Fruit fly (Drosophila melanogaster) whole organism, embryonic: ENCODE results near the gene Tsc1.

Experiments used
- Awh ChIP-seq: fragments of 200-800 bp; sonication (Bioruptor generic); IDR thresholded peaks from 2 replicates; pipeline ENCODE4, ENCODE4 v1.3.6; 2022; ENCODE audit warnings: missing biosample characterization, missing genetic modification characterization
- Blimp-1 ChIP-seq: fragments of 200-800 bp; sonication (Bioruptor generic); optimal IDR thresholded peaks from 3 replicates; lab custom pipeline; 2018; ENCODE audit warnings: missing biosample characterization, missing genetic modification characterization, mild to moderate bottlenecking, moderate library complexity, missing genetic modification reagents
- CG10654 ChIP-seq: fragments of 200-800 bp; sonication (Bioruptor generic); optimal IDR thresholded peaks from 2 replicates; lab custom pipeline; 2016; ENCODE audit warnings: missing biosample characterization, missing genetic modification characterization
- CG10979 ChIP-seq: fragments of 200-800 bp; sonication (Bioruptor generic); optimal IDR thresholded peaks from 2 replicates; lab custom pipeline; 2018; ENCODE audit warnings: missing biosample characterization, mild to moderate bottlenecking, missing genetic modification characterization, moderate library complexity
- CG11560 ChIP-seq: fragments of 200-800 bp; sonication (Bioruptor generic); IDR thresholded peaks from 3 replicates; pipeline ENCODE4 v1.3.6; 2022; ENCODE audit warnings: missing biosample characterization, missing genetic modification characterization
- CG11695 ChIP-seq: fragments of 200-800 bp; sonication (Bioruptor generic); IDR thresholded peaks from 3 replicates; pipeline ENCODE4 v1.3.6; 2022; ENCODE audit warnings: missing biosample characterization, missing genetic modification characterization
- CG16813 ChIP-seq: fragments of 200-800 bp; sonication (Bioruptor generic); IDR thresholded peaks from 3 replicates; pipeline ENCODE4 v1.3.6; 2022; ENCODE audit warnings: missing biosample characterization, missing genetic modification characterization; ENCODE audit not compliant: partially characterized antibody
- CG18011 ChIP-seq: fragments of 200-800 bp; sonication (Bioruptor generic); optimal IDR thresholded peaks from 2 replicates; lab custom pipeline; 2017; ENCODE audit warnings: missing biosample characterization, missing genetic modification characterization, mild to moderate bottlenecking, moderate library complexity, missing genotype
- CG30431 ChIP-seq: fragments of 200-800 bp; sonication (Bioruptor generic); optimal IDR thresholded peaks from 2 replicates; lab custom pipeline; 2017; ENCODE audit warnings: missing biosample characterization, missing genetic modification characterization
- CG3163 ChIP-seq: fragments of 200-800 bp; sonication (Bioruptor generic); optimal IDR thresholded peaks from 3 replicates; lab custom pipeline; 2016; ENCODE audit warnings: missing biosample characterization, missing genetic modification characterization
- CG34422 ChIP-seq: fragments of 200-800 bp; sonication (Bioruptor generic); IDR thresholded peaks from 3 replicates; pipeline ENCODE4 v1.3.6; 2022; ENCODE audit warnings: missing biosample characterization, missing genetic modification characterization
- CG4404 ChIP-seq: fragments of 200-800 bp; sonication (Bioruptor generic); IDR thresholded peaks from 2 replicates; pipeline ENCODE4 v1.3.6; 2022; ENCODE audit warnings: missing biosample characterization, missing genetic modification characterization
- CG4424 ChIP-seq: fragments of 200-800 bp; sonication (Bioruptor generic); optimal IDR thresholded peaks from 3 replicates; lab custom pipeline; 2016; ENCODE audit warnings: missing biosample characterization, missing genetic modification characterization
- CG6272 ChIP-seq: fragments of 200-800 bp; sonication (Bioruptor generic); IDR thresholded peaks from 2 replicates; pipeline ENCODE4 v1.3.6; 2022; ENCODE audit warnings: missing biosample characterization, missing genetic modification characterization
- CG7271 ChIP-seq: fragments of 200-800 bp; sonication (Bioruptor generic); optimal IDR thresholded peaks from 2 replicates; lab custom pipeline; 2018; ENCODE audit warnings: missing biosample characterization, mild to moderate bottlenecking, missing genetic modification characterization, moderate library complexity
- CG7786 ChIP-seq: fragments of 200-800 bp; sonication (Bioruptor generic); optimal IDR thresholded peaks from 2 replicates; lab custom pipeline; 2016; ENCODE audit warnings: missing biosample characterization, missing genetic modification characterization
- CG7928 ChIP-seq: fragments of 200-800 bp; sonication (Bioruptor generic); optimal IDR thresholded peaks from 2 replicates; lab custom pipeline; 2017; ENCODE audit warnings: missing biosample characterization, mild to moderate bottlenecking, missing genetic modification characterization
- CG9215 ChIP-seq: fragments of 200-800 bp; sonication (Bioruptor generic); IDR thresholded peaks from 2 replicates; pipeline ENCODE4 v1.3.6; 2022; ENCODE audit warnings: missing biosample characterization, missing genetic modification characterization
- CG9437 ChIP-seq: fragments of 200-800 bp; sonication (Bioruptor generic); optimal IDR thresholded peaks from 2 replicates; lab custom pipeline; 2018; ENCODE audit warnings: missing biosample characterization, mild to moderate bottlenecking, missing genetic modification characterization
- CG9932 ChIP-seq: fragments of 200-800 bp; sonication (Bioruptor generic); IDR thresholded peaks from 2 replicates; pipeline ENCODE4 v1.3.6; 2022; ENCODE audit warnings: missing biosample characterization, missing genetic modification characterization
- D ChIP-seq, 2 experiments: fragments of 200-800 bp in 1 of 2; fragments of >200 bp in 1 of 2; sonication (Bioruptor generic) in 1 of 2; optimal IDR thresholded peaks; 2 replicates in 1 of 2; 3 replicates in 1 of 2; lab custom pipeline; 2017; ENCODE audit warnings: mild to moderate bottlenecking in 1 of 2, missing biosample characterization in 1 of 2, missing genetic modification characterization in 1 of 2, missing genetic modification reagents in 1 of 2
- Doc3 ChIP-seq: fragments of 200-800 bp; sonication (Bioruptor generic); IDR thresholded peaks from 3 replicates; pipeline ENCODE4 v1.3.6; 2022; ENCODE audit warnings: missing biosample characterization, missing genetic modification characterization; ENCODE audit not compliant: partially characterized antibody
- Drgx ChIP-seq: fragments of 200-800 bp; sonication (Bioruptor generic); IDR thresholded peaks from 2 replicates; pipeline ENCODE4 v1.3.6; 2022; ENCODE audit warnings: missing biosample characterization, missing genetic modification characterization
- HLH54F ChIP-seq: fragments of 200-800 bp; sonication (Bioruptor generic); optimal IDR thresholded peaks from 3 replicates; lab custom pipeline; 2016; ENCODE audit warnings: missing biosample characterization, missing genetic modification characterization
- Hr78 ChIP-seq, 2 experiments: fragments of 200-800 bp in 1 of 2; fragments of >200 bp in 1 of 2; sonication (Bioruptor generic) in 1 of 2; optimal IDR thresholded peaks; 2 replicates each; lab custom pipeline; 2017 to 2019; ENCODE audit warnings: missing biosample characterization in 2 of 2, missing genetic modification characterization in 2 of 2, mild to moderate bottlenecking in 1 of 2, moderate library complexity in 1 of 2
- Lim3 ChIP-seq: fragments of 200-800 bp; sonication (Bioruptor generic); IDR thresholded peaks from 2 replicates; pipeline ENCODE4 v1.3.6; 2022; ENCODE audit warnings: missing biosample characterization, missing genetic modification characterization
- MBD-R2 ChIP-seq: fragments of 200-800 bp; sonication (Bioruptor generic); IDR thresholded peaks from 2 replicates; pipeline ENCODE4 v1.3.6; 2022; ENCODE audit warnings: missing biosample characterization, missing genetic modification characterization
- Meics ChIP-seq: fragments of 200-800 bp; sonication (Bioruptor generic); optimal IDR thresholded peaks from 2 replicates; lab custom pipeline; 2017; ENCODE audit warnings: missing biosample characterization, mild to moderate bottlenecking, missing genetic modification characterization
- Ptx1 ChIP-seq: fragments of 200-800 bp; sonication (Bioruptor generic); IDR thresholded peaks from 2 replicates; pipeline ENCODE4 v1.3.6; 2022; ENCODE audit warnings: missing biosample characterization, missing genetic modification characterization
- Scr ChIP-seq: fragments of 200-800 bp; sonication (Bioruptor generic); IDR thresholded peaks from 2 replicates; pipeline ENCODE4 v1.3.6; 2022; ENCODE audit warnings: missing biosample characterization, missing genetic modification characterization; ENCODE audit not compliant: partially characterized antibody
- Side ChIP-seq: fragments of 200-800 bp; sonication (Bioruptor generic); optimal IDR thresholded peaks from 2 replicates; lab custom pipeline; 2016; ENCODE audit warnings: missing biosample characterization, missing genetic modification characterization
- al ChIP-seq: fragments of 200-800 bp; sonication (Bioruptor generic); IDR thresholded peaks from 2 replicates; pipeline ENCODE4 v1.3.6; 2022; ENCODE audit warnings: missing biosample characterization, missing genetic modification characterization
- br ChIP-seq: fragments of >200 bp; optimal IDR thresholded peaks from 2 replicates; lab custom pipeline; 2017
- chm ChIP-seq: fragments of 200-800 bp; sonication (Bioruptor generic); IDR thresholded peaks from 2 replicates; pipeline ENCODE4 v1.3.6; 2022; ENCODE audit warnings: missing biosample characterization, missing genetic modification characterization
- da ChIP-seq: fragments of 200-800 bp; sonication (Bioruptor generic); optimal IDR thresholded peaks from 2 replicates; lab custom pipeline; 2016; ENCODE audit warnings: missing biosample characterization, missing genetic modification characterization
- fd64A ChIP-seq: fragments of 200-800 bp; sonication (Bioruptor generic); optimal IDR thresholded peaks from 3 replicates; lab custom pipeline; 2018; ENCODE audit warnings: missing biosample characterization, mild to moderate bottlenecking, missing genetic modification characterization
- fru ChIP-seq: fragments of >200 bp; optimal IDR thresholded peaks from 2 replicates; lab custom pipeline; 2017
- gsb ChIP-seq: fragments of 200-800 bp; sonication (Bioruptor generic); IDR thresholded peaks from 2 replicates; pipeline ENCODE4 v1.3.6; 2022; ENCODE audit warnings: missing biosample characterization, missing genetic modification characterization
- hbn ChIP-seq: fragments of 200-800 bp; sonication (Bioruptor generic); IDR thresholded peaks from 2 replicates; pipeline ENCODE4 v1.3.6; 2022; ENCODE audit warnings: missing biosample characterization, missing genetic modification characterization; ENCODE audit not compliant: partially characterized antibody
- jumu ChIP-seq: fragments of 200-800 bp; sonication (Bioruptor generic); optimal IDR thresholded peaks from 3 replicates; lab custom pipeline; 2016; ENCODE audit warnings: missing biosample characterization, missing genetic modification characterization
- kni ChIP-seq: fragments of 200-800 bp; sonication (Bioruptor generic); optimal IDR thresholded peaks from 3 replicates; lab custom pipeline; 2017; ENCODE audit warnings: mild to moderate bottlenecking, missing biosample characterization, missing genetic modification reagents, missing genetic modification characterization
- knrl ChIP-seq: fragments of 200-800 bp; sonication (Bioruptor generic); IDR thresholded peaks from 3 replicates; pipeline ENCODE4 v1.3.6; 2022; ENCODE audit warnings: missing biosample characterization, missing genetic modification characterization; ENCODE audit not compliant: partially characterized antibody
- lola ChIP-seq, 3 experiments: fragments of >200 bp in 2 of 3; fragments of 200-800 bp in 1 of 3; sonication (Bioruptor generic) in 1 of 3; optimal IDR thresholded peaks; 2 replicates each; lab custom pipeline; 2017 to 2019; ENCODE audit warnings: missing biosample characterization in 3 of 3, missing genetic modification characterization in 3 of 3, mild to moderate bottlenecking in 1 of 3, moderate library complexity in 1 of 3
- nau ChIP-seq: fragments of 200-800 bp; sonication (Bioruptor generic); optimal IDR thresholded peaks from 3 replicates; lab custom pipeline; 2017; ENCODE audit warnings: missing biosample characterization, mild to moderate bottlenecking, missing genetic modification characterization, missing genetic modification reagents
- pfk ChIP-seq: fragments of 200-800 bp; sonication (Bioruptor generic); optimal IDR thresholded peaks from 2 replicates; lab custom pipeline; 2018; ENCODE audit warnings: missing biosample characterization, mild to moderate bottlenecking, missing genetic modification characterization, moderate library complexity
- scrt ChIP-seq: fragments of 200-800 bp; sonication (Bioruptor generic); optimal IDR thresholded peaks from 2 replicates; lab custom pipeline; 2018; ENCODE audit warnings: missing biosample characterization, mild to moderate bottlenecking, missing genetic modification characterization, moderate library complexity
- sisA ChIP-seq: fragments of 200-800 bp; sonication (Bioruptor generic); IDR thresholded peaks from 2 replicates; pipeline ENCODE4 v1.3.6; 2022; ENCODE audit warnings: missing biosample characterization, missing genetic modification characterization
- sna ChIP-seq: fragments of 200-800 bp; sonication (Bioruptor generic); IDR thresholded peaks from 2 replicates; pipeline ENCODE4 v1.3.6; 2022; ENCODE audit warnings: missing biosample characterization, missing genetic modification characterization; ENCODE audit not compliant: partially characterized antibody
- wdn ChIP-seq: fragments of 200-800 bp; sonication (Bioruptor generic); IDR thresholded peaks from 2 replicates; pipeline ENCODE4 v1.3.6; 2022; ENCODE audit warnings: missing biosample characterization, missing genetic modification characterization

Tsc1 gene

DNA sequence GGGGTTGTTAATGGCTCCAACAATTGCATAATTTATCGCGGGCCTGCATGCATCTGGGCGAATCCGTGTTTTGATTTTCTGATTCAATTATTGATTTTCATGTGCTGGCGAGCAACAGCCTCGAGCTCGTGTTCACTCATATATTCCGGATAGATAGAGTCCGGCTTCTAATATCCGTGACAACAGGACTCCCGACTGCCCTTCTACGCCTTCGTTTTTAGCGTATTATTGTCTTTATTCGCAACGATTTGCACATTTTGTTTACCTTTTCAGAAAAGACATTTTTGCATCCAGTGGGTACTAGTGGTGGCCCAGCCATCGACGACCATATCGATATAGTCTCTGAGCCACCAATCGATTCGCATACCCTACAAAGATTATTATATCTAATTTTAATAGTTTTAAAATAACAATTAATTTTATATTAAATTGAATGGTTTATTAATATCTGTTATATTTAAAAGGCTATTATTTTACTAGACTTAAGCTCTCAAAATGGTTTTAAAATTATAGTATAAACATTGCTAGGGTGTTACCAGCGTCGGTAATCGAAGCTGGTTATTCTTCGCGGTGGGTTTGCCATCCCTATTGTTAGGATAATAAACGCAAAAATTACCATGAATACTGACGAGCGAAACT is 31.2 kb downstream of the Tsc1 start, which contains the start of the genes Myo95E and TBC1d7 (continued):
- TF ChIP-seq CG7271 (peak; percentile 60), chm (peak; percentile 82), CG3163 (GFP tag; lab: Kevin White, UChicago) (no peak), CG7786 (GFP tag; lab: Kevin White, UChicago) (peak; percentile 15), HLH54F (GFP tag; lab: Kevin White, UChicago) (peak; percentile 33), Ptx1 (GFP tag; lab: Robert Waterston, UW) (peak; percentile 98), CG11695 (GFP tag; lab: Robert Waterston, UW) (peak; percentile 93), CG30431 (GFP tag; lab: Kevin White, UChicago) (peak; percentile 75), D (optimal IDR thresholded peaks at IDR 0.05; lab: Kevin White, UChicago) (no peak), D (GFP tag; optimal IDR thresholded peaks at IDR 0.05; lab: Kevin White, UChicago) (peak; percentile 74), CG4424 (GFP tag; lab: Kevin White, UChicago) (peak; percentile 85), Awh (peak; percentile 92), Lim3 (GFP tag; lab: Robert Waterston, UW) (peak; percentile 85), CG10654 (GFP tag; lab: Kevin White, UChicago) (peak; percentile 73), kni (GFP tag; lab: Kevin White, UChicago) (no peak), al (GFP tag; lab: Robert Waterston, UW) (peak; percentile 91), gsb (GFP tag; lab: Robert Waterston, UW) (peak; percentile 89), sisA (GFP tag; lab: Robert Waterston, UW) (peak; percentile 90), CG7928 (GFP tag; lab: Kevin White, UChicago) (peak; percentile 69), CG18011 (GFP tag; lab: Kevin White, UChicago) (peak; percentile 55), Hr78 (GFP tag; optimal IDR thresholded peaks at IDR 0.05; lab: Kevin White, UChicago) (no peak), Side (GFP tag; lab: Kevin White, UChicago) (no peak), CG6272 (GFP tag; lab: Robert Waterston, UW) (peak; percentile 96), Drgx (GFP tag; lab: Robert Waterston, UW) (peak; percentile 89), scrt (GFP tag; lab: Kevin White, UChicago) (peak; percentile 68), lola (GFP tag; optimal IDR thresholded peaks at IDR 0.05; lab: Kevin White, UChicago) (peak in 1 of 3 experiments; percentile 83), CG9932 (peak; percentile 97), Doc3 (GFP tag; lab: Robert Waterston, UW) (peak; percentile 57; the same call in 2 of the 3 replicates), sna (GFP tag; lab: Robert Waterston, UW) (peak; percentile 66; the same call in 1 of the 2 replicates), CG16813 (GFP tag; lab: Robert Waterston, UW) (peak; percentile 75), br (no peak), wdn (GFP tag; lab: Robert Waterston, UW) (peak; percentile 83), CG9215 (GFP tag; lab: Robert Waterston, UW) (peak; percentile 85), jumu (GFP tag; lab: Kevin White, UChicago) (no peak), CG4404 (GFP tag; lab: Robert Waterston, UW) (peak; percentile 91), MBD-R2 (GFP tag; lab: Robert Waterston, UW) (peak; percentile 93), hbn (GFP tag; lab: Robert Waterston, UW) (peak; percentile 64), nau (GFP tag; lab: Kevin White, UChicago) (no peak), Scr (GFP tag; lab: Robert Waterston, UW) (peak; percentile 80), CG9437 (peak; percentile 81), CG11560 (tag; lab: Robert Waterston, UW) (peak; percentile 81), CG34422 (peak; percentile 95), pfk (GFP tag; lab: Kevin White, UChicago) (no peak), da (GFP tag; lab: Kevin White, UChicago) (no peak), Blimp-1 (GFP tag; lab: Kevin White, UChicago) (no peak), Meics (GFP tag; lab: Kevin White, UChicago) (peak; percentile 88), CG10979 (peak; percentile 86), fru (lab: Kevin White, UChicago) (no peak), knrl (peak; percentile 84), fd64A (GFP tag; lab: Kevin White, UChicago) (no peak)
